Fruit fly (Drosophila melanogaster) whole organism, embryonic: ENCODE results near the gene CG7841.
A peak's percentile ranks its signal among the peaks of the same experiment; 100 is the strongest.

Experiments
- Atf3 ChIP-seq: fragments of 200-800 bp; sonication (Bioruptor generic); optimal IDR thresholded peaks from 3 replicates; lab custom pipeline; 2016; ENCODE audit warnings: missing biosample characterization, missing genetic modification characterization
- Bdp1 ChIP-seq: fragments of 200-800 bp; sonication (Bioruptor generic); optimal IDR thresholded peaks from 3 replicates; lab custom pipeline; 2016; ENCODE audit warnings: missing biosample characterization, missing genetic modification characterization
- Blimp-1 ChIP-seq: fragments of 200-800 bp; sonication (Bioruptor generic); optimal IDR thresholded peaks from 3 replicates; lab custom pipeline; 2018; ENCODE audit warnings: missing biosample characterization, missing genetic modification characterization, mild to moderate bottlenecking, moderate library complexity, missing genetic modification reagents
- CG11093 ChIP-seq: fragments of 200-800 bp; sonication (Bioruptor generic); IDR thresholded peaks from 3 replicates; pipeline ENCODE4 v1.3.6; 2022; ENCODE audit warnings: missing biosample characterization, missing genetic modification characterization
- CG11456 ChIP-seq: fragments of 200-800 bp; sonication (Bioruptor generic); IDR thresholded peaks from 3 replicates; pipeline ENCODE4 v1.3.6; 2022; ENCODE audit warnings: missing biosample characterization, missing genetic modification characterization
- CG1233 ChIP-seq: fragments of 200-800 bp; sonication (Bioruptor generic); optimal IDR thresholded peaks from 4 replicates; lab custom pipeline; 2018; ENCODE audit warnings: missing biosample characterization, mild to moderate bottlenecking, missing genetic modification characterization
- CG13424 ChIP-seq: fragments of 200-800 bp; sonication (Bioruptor generic); optimal IDR thresholded peaks from 2 replicates; lab custom pipeline; 2019; ENCODE audit warnings: missing biosample characterization, mild to moderate bottlenecking, missing genetic modification characterization, moderate library complexity
- CG13624 ChIP-seq: fragments of 200-800 bp; sonication (Bioruptor generic); optimal IDR thresholded peaks from 2 replicates; lab custom pipeline; 2016; ENCODE audit warnings: missing biosample characterization, missing genetic modification characterization
- CG14667 ChIP-seq: fragments of 200-800 bp; sonication (Bioruptor generic); IDR thresholded peaks from 2 replicates; pipeline ENCODE4 v1.3.6; 2022; ENCODE audit warnings: missing biosample characterization, missing genetic modification characterization
- CG15479 ChIP-seq: fragments of 200-800 bp; sonication (Bioruptor generic); optimal IDR thresholded peaks from 3 replicates; lab custom pipeline; 2019; ENCODE audit warnings: missing biosample characterization, mild to moderate bottlenecking, missing genetic modification characterization, moderate library complexity
- CG1603 ChIP-seq: fragments of 200-800 bp; sonication (Bioruptor generic); optimal IDR thresholded peaks from 2 replicates; lab custom pipeline; 2019; ENCODE audit warnings: missing biosample characterization, mild to moderate bottlenecking, missing genetic modification characterization, moderate library complexity
- CG17385 ChIP-seq: fragments of 200-800 bp; sonication (Bioruptor generic); optimal IDR thresholded peaks from 3 replicates; lab custom pipeline; 2018; ENCODE audit warnings: missing biosample characterization, mild to moderate bottlenecking, missing genetic modification characterization
- CG2120 ChIP-seq: fragments of 200-800 bp; sonication (Bioruptor generic); optimal IDR thresholded peaks from 3 replicates; lab custom pipeline; 2016; ENCODE audit warnings: missing biosample characterization, missing genetic modification characterization
- CG30403 ChIP-seq: fragments of 200-800 bp; sonication (Bioruptor generic); optimal IDR thresholded peaks from 3 replicates; lab custom pipeline; 2016; ENCODE audit warnings: missing biosample characterization, missing genetic modification characterization
- CG34224 ChIP-seq: fragments of 200-800 bp; sonication (Bioruptor generic); IDR thresholded peaks from 3 replicates; pipeline ENCODE4 v1.3.6; 2022; ENCODE audit warnings: missing biosample characterization, missing genetic modification characterization; ENCODE audit not compliant: partially characterized antibody
- CG34376 ChIP-seq: fragments of 200-800 bp; sonication (Bioruptor generic); optimal IDR thresholded peaks from 2 replicates; lab custom pipeline; 2018; ENCODE audit warnings: missing biosample characterization, mild to moderate bottlenecking, missing genetic modification characterization
- CG4404 ChIP-seq: fragments of 200-800 bp; sonication (Bioruptor generic); IDR thresholded peaks from 2 replicates; pipeline ENCODE4 v1.3.6; 2022; ENCODE audit warnings: missing biosample characterization, missing genetic modification characterization
- CG4820 ChIP-seq: fragments of 200-800 bp; sonication (Bioruptor generic); optimal IDR thresholded peaks from 3 replicates; lab custom pipeline; 2016; ENCODE audit warnings: missing biosample characterization, missing genetic modification characterization
- CG8765 ChIP-seq: fragments of 200-800 bp; sonication (Bioruptor generic); IDR thresholded peaks from 2 replicates; pipeline ENCODE4 v1.3.6; 2022; ENCODE audit warnings: missing biosample characterization, missing genetic modification characterization
- CG9215 ChIP-seq: fragments of 200-800 bp; sonication (Bioruptor generic); IDR thresholded peaks from 2 replicates; pipeline ENCODE4 v1.3.6; 2022; ENCODE audit warnings: missing biosample characterization, missing genetic modification characterization
- CG9437 ChIP-seq: fragments of 200-800 bp; sonication (Bioruptor generic); optimal IDR thresholded peaks from 2 replicates; lab custom pipeline; 2018; ENCODE audit warnings: missing biosample characterization, mild to moderate bottlenecking, missing genetic modification characterization
- CG9932 ChIP-seq: fragments of 200-800 bp; sonication (Bioruptor generic); IDR thresholded peaks from 2 replicates; pipeline ENCODE4 v1.3.6; 2022; ENCODE audit warnings: missing biosample characterization, missing genetic modification characterization
- CrebB ChIP-seq: fragments of 200-800 bp; sonication (Bioruptor generic); optimal IDR thresholded peaks from 3 replicates; lab custom pipeline; 2018; ENCODE audit warnings: missing biosample characterization, mild to moderate bottlenecking, missing genetic modification characterization
- Dip3 ChIP-seq: fragments of 200-800 bp; sonication (Bioruptor generic); optimal IDR thresholded peaks from 3 replicates; lab custom pipeline; 2016; ENCODE audit warnings: missing biosample characterization, missing genetic modification characterization
- Dref ChIP-seq: fragments of 200-800 bp; sonication (Bioruptor generic); IDR thresholded peaks from 2 replicates; pipeline ENCODE4 v1.3.6; 2022; ENCODE audit warnings: missing biosample characterization, missing genetic modification characterization
- Ets97D ChIP-seq: fragments of 200-800 bp; sonication (Bioruptor generic); optimal IDR thresholded peaks from 3 replicates; lab custom pipeline; 2016; ENCODE audit warnings: missing biosample characterization, missing genetic modification characterization
- Jarid2 ChIP-seq: fragments of 200-800 bp; sonication (Bioruptor generic); optimal IDR thresholded peaks from 3 replicates; lab custom pipeline; 2017; ENCODE audit warnings: mild to moderate bottlenecking, missing biosample characterization, missing genetic modification reagents, missing genetic modification characterization
- Lim3 ChIP-seq: fragments of 200-800 bp; sonication (Bioruptor generic); IDR thresholded peaks from 2 replicates; pipeline ENCODE4 v1.3.6; 2022; ENCODE audit warnings: missing biosample characterization, missing genetic modification characterization
- Myb ChIP-seq: fragments of 200-800 bp; sonication (Bioruptor generic); optimal IDR thresholded peaks from 2 replicates; lab custom pipeline; 2016; ENCODE audit warnings: missing biosample characterization, missing genetic modification characterization
- NC2β ChIP-seq: fragments of 200-800 bp; sonication (Bioruptor generic); optimal IDR thresholded peaks from 2 replicates; lab custom pipeline; 2016; ENCODE audit warnings: missing biosample characterization, missing genetic modification characterization
- NFAT ChIP-seq: fragments of 200-800 bp; sonication (Bioruptor generic); IDR thresholded peaks from 2 replicates; pipeline ENCODE4 v1.3.6; 2022; ENCODE audit warnings: missing biosample characterization, missing genetic modification characterization
- PHDP ChIP-seq: fragments of 200-800 bp; sonication (Bioruptor generic); optimal IDR thresholded peaks from 3 replicates; lab custom pipeline; 2018; ENCODE audit warnings: missing biosample characterization, mild to moderate bottlenecking, missing genetic modification characterization, moderate library complexity
- Ravus ChIP-seq: fragments of 200-800 bp; sonication (Bioruptor generic); IDR thresholded peaks from 2 replicates; pipeline ENCODE4 v1.3.6; 2022; ENCODE audit warnings: missing biosample characterization, missing genetic modification characterization
- Rfx ChIP-seq: fragments of 200-800 bp; sonication (Bioruptor generic); IDR thresholded peaks from 2 replicates; pipeline ENCODE4 v1.3.6; 2022; ENCODE audit warnings: missing biosample characterization, missing genetic modification characterization
- Spps ChIP-seq: fragments of 200-800 bp; sonication (Bioruptor generic); optimal IDR thresholded peaks from 2 replicates; lab custom pipeline; 2018; ENCODE audit warnings: missing biosample characterization, mild to moderate bottlenecking, missing genetic modification characterization
- Ssrp ChIP-seq: fragments of 200-800 bp; sonication (Bioruptor generic); optimal IDR thresholded peaks from 2 replicates; lab custom pipeline; 2018; ENCODE audit warnings: missing biosample characterization, mild to moderate bottlenecking, missing genetic modification characterization, moderate library complexity
- Taf1 ChIP-seq: fragments of 200-800 bp; sonication (Bioruptor generic); IDR thresholded peaks from 2 replicates; pipeline ENCODE4 v1.3.6; 2022; ENCODE audit warnings: missing biosample characterization, missing genetic modification characterization
- Tbp ChIP-seq: fragments of >200 bp; optimal IDR thresholded peaks from 2 replicates; lab custom pipeline; 2018; ENCODE audit warnings: missing biosample characterization, missing genetic modification characterization
- cato ChIP-seq: fragments of 200-800 bp; sonication (Bioruptor generic); optimal IDR thresholded peaks from 2 replicates; lab custom pipeline; 2016; ENCODE audit warnings: missing biosample characterization, missing genetic modification characterization, borderline replicate concordance
- chm ChIP-seq: fragments of 200-800 bp; sonication (Bioruptor generic); IDR thresholded peaks from 2 replicates; pipeline ENCODE4 v1.3.6; 2022; ENCODE audit warnings: missing biosample characterization, missing genetic modification characterization
- croc ChIP-seq: fragments of 200-800 bp; sonication (Bioruptor generic); conservative IDR thresholded peaks from 3 replicates; pipeline ENCODE4 v1.3.6; 2022; ENCODE audit warnings: missing biosample characterization, missing genetic modification characterization
- fru ChIP-seq: fragments of >200 bp; optimal IDR thresholded peaks from 2 replicates; lab custom pipeline; 2017
- gcm ChIP-seq: fragments of 200-800 bp; sonication (Bioruptor generic); optimal IDR thresholded peaks from 2 replicates; lab custom pipeline; 2019; ENCODE audit warnings: missing biosample characterization, mild to moderate bottlenecking, missing genetic modification characterization, moderate library complexity
- gro ChIP-seq: fragments of 200-800 bp; sonication (Bioruptor generic); optimal IDR thresholded peaks from 2 replicates; lab custom pipeline; 2016; ENCODE audit warnings: missing biosample characterization, missing genetic modification characterization
- h ChIP-seq: fragments of >200 bp; optimal IDR thresholded peaks from 2 replicates; lab custom pipeline; 2017
- hb ChIP-seq: fragments of 200-800 bp; sonication (Bioruptor generic); IDR thresholded peaks from 3 replicates; pipeline ENCODE4 v1.3.6; 2022; ENCODE audit warnings: missing biosample characterization, missing genetic modification characterization; ENCODE audit not compliant: partially characterized antibody
- knrl ChIP-seq: fragments of 200-800 bp; sonication (Bioruptor generic); IDR thresholded peaks from 3 replicates; pipeline ENCODE4 v1.3.6; 2022; ENCODE audit warnings: missing biosample characterization, missing genetic modification characterization; ENCODE audit not compliant: partially characterized antibody
- phol ChIP-seq: fragments of 200-800 bp; sonication (Bioruptor generic); optimal IDR thresholded peaks from 3 replicates; lab custom pipeline; 2018; ENCODE audit warnings: missing biosample characterization, mild to moderate bottlenecking, missing genetic modification characterization, moderate library complexity
- pnt ChIP-seq: fragments of 200-800 bp; sonication (Bioruptor generic); optimal IDR thresholded peaks from 3 replicates; lab custom pipeline; 2016; ENCODE audit warnings: missing biosample characterization, missing genetic modification characterization
- tin ChIP-seq: fragments of 200-800 bp; sonication (Bioruptor generic); optimal IDR thresholded peaks from 3 replicates; lab custom pipeline; 2016; ENCODE audit warnings: missing biosample characterization, missing genetic modification characterization
- vvl ChIP-seq: fragments of 200-800 bp; sonication (Bioruptor generic); IDR thresholded peaks from 2 replicates; pipeline ENCODE4 v1.3.6; 2022; ENCODE audit warnings: missing biosample characterization, missing genetic modification characterization
- zfh2 ChIP-seq: fragments of 200-800 bp; sonication (Bioruptor generic); optimal IDR thresholded peaks from 2 replicates; lab custom pipeline; 2016; ENCODE audit warnings: missing biosample characterization, missing genetic modification characterization

The CG7841 gene

dm6 chr3L:15493886-15494598 lies 14.0 kb downstream of the CG7841 start (continued):
- TF ChIP-seq PHDP (tag; lab: Kevin White, UChicago) (no peak), CG11456 (no peak), Spps (no peak), Jarid2 (peak; percentile 3), CG9437 (GFP tag; lab: Kevin White, UChicago) (no peak), CG2120 (GFP tag; lab: Kevin White, UChicago) (no peak), CG34224 (GFP tag; lab: Robert Waterston, UW) (no peak), CG14667 (no peak), Blimp-1 (peak; percentile 37), Dip3 (GFP tag; lab: Kevin White, UChicago) (no peak), Atf3 (GFP tag; lab: Kevin White, UChicago) (no peak), CG9215 (no peak), Ssrp (no peak), CG15479 (GFP tag; lab: Kevin White, UChicago) (no peak), gcm (GFP tag; lab: Kevin White, UChicago) (no peak), CG11093 (GFP tag; lab: Robert Waterston, UW) (no peak), tin (GFP tag; lab: Kevin White, UChicago) (no peak), Bdp1 (GFP tag; lab: Kevin White, UChicago) (no peak), CG17385 (no peak), Ravus (no peak; the same call in 1 of the 2 replicates), Dref (GFP tag; lab: Robert Waterston, UW) (no peak), zfh2 (GFP tag; lab: Kevin White, UChicago) (no peak), Taf1 (GFP tag; lab: Robert Waterston, UW) (no peak), NC2β (GFP tag; lab: Kevin White, UChicago) (no peak), gro (GFP tag; lab: Kevin White, UChicago) (no peak), CrebB (tag; lab: Kevin White, UChicago) (no peak), vvl (GFP tag; lab: Robert Waterston, UW) (no peak), CG1603 (tag; lab: Kevin White, UChicago) (peak; percentile 16), CG4404 (GFP tag; lab: Robert Waterston, UW) (no peak), cato (GFP tag; lab: Kevin White, UChicago) (no peak), croc (GFP tag; lab: Robert Waterston, UW) (no peak), hb (GFP tag; lab: Robert Waterston, UW) (no peak), CG9932 (peak; percentile 37; the same call in 1 of the 2 replicates), Lim3 (GFP tag; lab: Robert Waterston, UW) (no peak), Tbp (GFP tag; lab: Kevin White, UChicago) (no peak), phol (tag; lab: Kevin White, UChicago) (peak; percentile 36), CG1233 (no peak), CG13624 (no peak), Rfx (GFP tag; lab: Robert Waterston, UW) (no peak), CG30403 (GFP tag; lab: Kevin White, UChicago) (peak; percentile 7), h (lab: Kevin White, UChicago) (no peak), CG8765 (no peak), Ets97D (GFP tag; lab: Kevin White, UChicago) (no peak), chm (GFP tag; lab: Robert Waterston, UW) (0 out of 2 replicates have a peak, but pooled peaks have one; percentile 37), knrl (GFP tag; lab: Robert Waterston, UW) (no peak), fru (lab: Kevin White, UChicago) (no peak), CG34376 (GFP tag; lab: Kevin White, UChicago) (no peak), pnt (no peak), NFAT (GFP tag; lab: Robert Waterston, UW) (no peak), Myb (no peak), CG4820 (peak; percentile 50), CG13424 (tag; lab: Kevin White, UChicago) (peak; percentile 36)
